Fruit fly (Drosophila melanogaster) whole organism, pupa: ENCODE results near the gene IntS6.

Source experiments
- CG10348 ChIP-seq: fragments of 200-800 bp; sonication (Bioruptor generic); IDR thresholded peaks from 2 replicates; pipeline ENCODE4 v1.3.6; 2022; ENCODE audit warnings: missing biosample characterization, missing genetic modification characterization
- CG12605 ChIP-seq: fragments of 200-800 bp; sonication (Bioruptor generic); IDR thresholded peaks from 2 replicates; pipeline ENCODE4 v1.3.6; 2022; ENCODE audit warnings: missing biosample characterization, missing genetic modification characterization
- CG13204 ChIP-seq: fragments of 200-800 bp; sonication (Bioruptor generic); optimal IDR thresholded peaks from 2 replicates; lab custom pipeline; 2018; ENCODE audit warnings: missing biosample characterization, mild to moderate bottlenecking, missing genetic modification characterization, moderate library complexity
- CG14655 ChIP-seq: fragments of 200-800 bp; sonication (Bioruptor generic); optimal IDR thresholded peaks from 3 replicates; lab custom pipeline; 2017; ENCODE audit warnings: mild to moderate bottlenecking, missing biosample characterization, missing genetic modification reagents, missing genetic modification characterization
- CG15710 ChIP-seq: fragments of 200-800 bp; sonication (Bioruptor generic); optimal IDR thresholded peaks from 2 replicates; lab custom pipeline; 2018; ENCODE audit warnings: missing biosample characterization, mild to moderate bottlenecking, missing genetic modification characterization, moderate library complexity
- CG17806 ChIP-seq: fragments of 200-800 bp; sonication (Bioruptor generic); optimal IDR thresholded peaks from 2 replicates; lab custom pipeline; 2018; ENCODE audit warnings: missing biosample characterization, mild to moderate bottlenecking, missing genetic modification characterization, moderate library complexity
- CG32121 ChIP-seq: fragments of 200-800 bp; sonication (Bioruptor generic); IDR thresholded peaks from 2 replicates; pipeline ENCODE4 v1.3.6; 2022; ENCODE audit warnings: missing biosample characterization, missing genetic modification characterization
- CG34367 ChIP-seq: fragments of 200-800 bp; sonication (Bioruptor generic); optimal IDR thresholded peaks from 2 replicates; lab custom pipeline; 2018; ENCODE audit warnings: missing biosample characterization, mild to moderate bottlenecking, missing genetic modification characterization
- CG4496 ChIP-seq: fragments of 200-800 bp; sonication (Bioruptor generic); IDR thresholded peaks from 3 replicates; pipeline ENCODE4 v1.3.6; 2022; ENCODE audit warnings: missing biosample characterization, missing genetic modification characterization
- CG8159 ChIP-seq: fragments of 200-800 bp; sonication (Bioruptor generic); optimal IDR thresholded peaks from 3 replicates; lab custom pipeline; 2018; ENCODE audit warnings: missing biosample characterization, mild to moderate bottlenecking, missing genetic modification characterization, moderate library complexity
- CG8301 ChIP-seq: fragments of 200-800 bp; sonication (Bioruptor generic); optimal IDR thresholded peaks from 2 replicates; lab custom pipeline; 2018; ENCODE audit warnings: missing biosample characterization, mild to moderate bottlenecking, missing genetic modification characterization
- CG9948 ChIP-seq: fragments of 200-800 bp; sonication (Bioruptor generic); optimal IDR thresholded peaks from 2 replicates; lab custom pipeline; 2018; ENCODE audit warnings: missing biosample characterization, mild to moderate bottlenecking, missing genetic modification characterization, moderate library complexity
- D1 ChIP-seq: fragments of 200-800 bp; sonication (Bioruptor generic); optimal IDR thresholded peaks from 2 replicates; lab custom pipeline; 2018; ENCODE audit warnings: missing biosample characterization, mild to moderate bottlenecking, missing genetic modification characterization, moderate library complexity
- EcR ChIP-seq: fragments of 200-800 bp; sonication (Bioruptor generic); optimal IDR thresholded peaks from 3 replicates; lab custom pipeline; 2019; ENCODE audit warnings: missing biosample characterization, missing genetic modification characterization, mild to moderate bottlenecking, moderate library complexity, missing genetic modification reagents
- Ets98B ChIP-seq: fragments of 200-800 bp; sonication (Bioruptor generic); IDR thresholded peaks from 2 replicates; pipeline ENCODE4 v1.3.6; 2022; ENCODE audit warnings: missing biosample characterization, missing genetic modification characterization
- Pif1A ChIP-seq: fragments of 200-800 bp; sonication (Bioruptor generic); optimal IDR thresholded peaks from 3 replicates; lab custom pipeline; 2016; ENCODE audit warnings: missing biosample characterization, missing genetic modification characterization
- Pif1B ChIP-seq: fragments of 200-800 bp; sonication (Bioruptor generic); optimal IDR thresholded peaks from 3 replicates; lab custom pipeline; 2016; ENCODE audit warnings: missing biosample characterization, missing genetic modification characterization
- Snoo ChIP-seq: fragments of 200-800 bp; sonication (Bioruptor generic); optimal IDR thresholded peaks from 3 replicates; lab custom pipeline; 2017; ENCODE audit warnings: missing biosample characterization, mild to moderate bottlenecking, missing genetic modification characterization, inconsistent platforms
- fd96Ca ChIP-seq: fragments of 200-800 bp; sonication (Bioruptor generic); IDR thresholded peaks from 3 replicates; pipeline ENCODE4 v1.3.6; 2022; ENCODE audit warnings: missing biosample characterization, missing genetic modification characterization
- gl ChIP-seq: fragments of 200-800 bp; sonication (Bioruptor generic); optimal IDR thresholded peaks from 2 replicates; lab custom pipeline; 2018; ENCODE audit warnings: missing biosample characterization, mild to moderate bottlenecking, missing genetic modification characterization
- rn ChIP-seq: fragments of 200-800 bp; sonication (Bioruptor generic); IDR thresholded peaks from 2 replicates; pipeline ENCODE4 v1.3.6; 2022; ENCODE audit warnings: missing biosample characterization, missing genetic modification characterization

The IntS6 gene

dm6 chrX:5735268-5735941 lies 11.6 kb downstream of the IntS6 start:
- TF ChIP-seq rn (GFP tag; lab: Robert Waterston, UW) (peak; percentile 65), CG8301 (tag; lab: Kevin White, UChicago) (peak; percentile 70), CG4496 (GFP tag; lab: Robert Waterston, UW) (peak; percentile 93), CG12605 (GFP tag; lab: Robert Waterston, UW) (peak; percentile 95), fd96Ca (GFP tag; lab: Robert Waterston, UW) (0 out of 3 replicates have a peak, but pooled peaks have one; percentile 17), CG10348 (peak; percentile 46; the same call in 1 of the 2 replicates), CG13204 (GFP tag; lab: Kevin White, UChicago) (peak; percentile 78), CG17806 (tag; lab: Kevin White, UChicago) (peak; percentile 80), Pif1A (peak; percentile 92), CG9948 (tag; lab: Kevin White, UChicago) (peak; percentile 79), gl (tag; lab: Kevin White, UChicago) (peak; percentile 67), D1 (tag; lab: Kevin White, UChicago) (no peak), CG14655 (GFP tag; lab: Kevin White, UChicago) (peak; percentile 74), EcR (GFP tag; lab: Kevin White, UChicago) (peak; percentile 8), CG34367 (tag; lab: Kevin White, UChicago) (peak; percentile 84), Snoo (tag; lab: Kevin White, UChicago) (peak; percentile 91), CG8159 (peak; percentile 84), Ets98B (GFP tag; lab: Robert Waterston, UW) (peak; percentile 93), Pif1B (GFP tag; lab: Kevin White, UChicago) (peak; percentile 89), CG32121 (GFP tag; lab: Robert Waterston, UW) (peak; percentile 90), CG15710 (tag; lab: Kevin White, UChicago) (peak; percentile 87)

dm6 chrX:5732440-5732839 lies 14.6 kb downstream of the IntS6 start, which contains the start of gene CG15773:
CG15773 (plus strand) TSS chrX:5732740.
- TF ChIP-seq CG34367 (tag; lab: Kevin White, UChicago) (no peak), CG4496 (GFP tag; lab: Robert Waterston, UW) (no peak), CG15710 (tag; lab: Kevin White, UChicago) (no peak), fd96Ca (GFP tag; lab: Robert Waterston, UW) (no peak), CG32121 (GFP tag; lab: Robert Waterston, UW) (no peak), CG8301 (tag; lab: Kevin White, UChicago) (no peak), CG12605 (GFP tag; lab: Robert Waterston, UW) (no peak), Pif1B (GFP tag; lab: Kevin White, UChicago) (no peak), CG9948 (tag; lab: Kevin White, UChicago) (no peak), CG14655 (GFP tag; lab: Kevin White, UChicago) (no peak), CG8159 (no peak), Ets98B (GFP tag; lab: Robert Waterston, UW) (no peak), gl (tag; lab: Kevin White, UChicago) (no peak)

- TF ChIP-seq Ets98B (GFP tag; lab: Robert Waterston, UW) (peak; percentile 89), CG9948 (tag; lab: Kevin White, UChicago) (peak; percentile 80), D1 (tag; lab: Kevin White, UChicago) (no peak), Pif1A (peak; percentile 88), CG10348 (peak; percentile 75; the same call in 1 of the 2 replicates), CG8159 (peak; percentile 76), fd96Ca (GFP tag; lab: Robert Waterston, UW) (peak; percentile 92), Snoo (tag; lab: Kevin White, UChicago) (peak; percentile 38), Pif1B (GFP tag; lab: Kevin White, UChicago) (peak; percentile 85), CG8301 (tag; lab: Kevin White, UChicago) (peak; percentile 75), gl (tag; lab: Kevin White, UChicago) (peak; percentile 28), CG32121 (GFP tag; lab: Robert Waterston, UW) (peak; percentile 91), CG34367 (tag; lab: Kevin White, UChicago) (peak; percentile 81), CG17806 (tag; lab: Kevin White, UChicago) (peak; percentile 79), EcR (GFP tag; lab: Kevin White, UChicago) (no peak), CG12605 (GFP tag; lab: Robert Waterston, UW) (peak; percentile 86), CG15710 (tag; lab: Kevin White, UChicago) (peak; percentile 75), rn (GFP tag; lab: Robert Waterston, UW) (peak; percentile 84), CG14655 (GFP tag; lab: Kevin White, UChicago) (peak; percentile 87), CG13204 (GFP tag; lab: Kevin White, UChicago) (peak; percentile 29), CG4496 (GFP tag; lab: Robert Waterston, UW) (peak; percentile 95)
These were observed 22.3 kb downstream of the IntS6 start for dm6 chrX:5724744-5725185.

dm6 chrX:5724151-5724699 lies 22.8 kb downstream of the IntS6 start:
- TF ChIP-seq gl (tag; lab: Kevin White, UChicago) (peak; percentile 22), EcR (GFP tag; lab: Kevin White, UChicago) (peak; percentile 70), CG10348 (no peak), CG13204 (GFP tag; lab: Kevin White, UChicago) (peak; percentile 34)

dm6 chrX:5723577-5723976 lies 23.5 kb downstream of the IntS6 start:
- TF ChIP-seq CG10348 (no peak), EcR (GFP tag; lab: Kevin White, UChicago) (peak; percentile 84)
